Worm (Caenorhabditis elegans) whole organism, midembryonic: ENCODE measurements around the gene F23H12.3.

ENCODE experiments used
- T22C8.4 ChIP-seq: fragments of 200-800 bp; sonication (Bioruptor generic); IDR thresholded peaks from 2 replicates; pipeline ENCODE4 v1.3.6; 2022; ENCODE audit warnings: missing genetic modification characterization, missing compliant biosample characterization
- cog-1 ChIP-seq: sonication (generic microtip); optimal IDR thresholded peaks from 2 replicates; lab custom pipeline; 2016; ENCODE audit warnings: missing genetic modification characterization, missing compliant biosample characterization
- flt-1 ChIP-seq: fragments of 200-800 bp; sonication (Bioruptor generic); IDR thresholded peaks from 2 replicates; pipeline ENCODE4 v1.3.6; 2022; ENCODE audit warnings: missing genetic modification characterization, missing compliant biosample characterization
- klf-2 ChIP-seq: fragments of 200-800 bp; sonication (Bioruptor generic); conservative IDR thresholded peaks from 2 replicates; pipeline ENCODE4 v1.3.6; 2022; ENCODE audit warnings: missing genetic modification reagents, missing genetic modification characterization, missing compliant biosample characterization
- med-1 ChIP-seq: sonication (generic microtip); optimal IDR thresholded peaks from 2 replicates; lab custom pipeline; 2017; ENCODE audit warnings: missing genetic modification characterization, mild to moderate bottlenecking, missing compliant biosample characterization, antibody characterized with exemption, missing genetic modification reagents; ENCODE audit not compliant: insufficient read depth
- ref-1 ChIP-seq: fragments of 200-800 bp; sonication (Bioruptor generic); conservative IDR thresholded peaks from 2 replicates; pipeline ENCODE4 v1.3.6; 2022; ENCODE audit warnings: missing genetic modification reagents, missing genetic modification characterization, missing compliant biosample characterization
- tab-1 ChIP-seq: fragments of 200-800 bp; sonication (Bioruptor generic); IDR thresholded peaks from 2 replicates; pipeline ENCODE4 v1.3.6; 2022; ENCODE audit warnings: missing genetic modification characterization, missing compliant biosample characterization
- ztf-23 ChIP-seq: fragments of 200-800 bp; sonication (Bioruptor generic); IDR thresholded peaks from 2 replicates; pipeline ENCODE4 v1.3.6; 2022; ENCODE audit warnings: missing genetic modification reagents, missing genetic modification characterization, missing compliant biosample characterization
- ztf-29 ChIP-seq: fragments of 200-800 bp; sonication (Bioruptor generic); IDR thresholded peaks from 2 replicates; pipeline ENCODE4 v1.3.6; 2022; ENCODE audit warnings: missing genetic modification reagents, missing genetic modification characterization, missing compliant biosample characterization

Gene F23H12.3

DNA sequence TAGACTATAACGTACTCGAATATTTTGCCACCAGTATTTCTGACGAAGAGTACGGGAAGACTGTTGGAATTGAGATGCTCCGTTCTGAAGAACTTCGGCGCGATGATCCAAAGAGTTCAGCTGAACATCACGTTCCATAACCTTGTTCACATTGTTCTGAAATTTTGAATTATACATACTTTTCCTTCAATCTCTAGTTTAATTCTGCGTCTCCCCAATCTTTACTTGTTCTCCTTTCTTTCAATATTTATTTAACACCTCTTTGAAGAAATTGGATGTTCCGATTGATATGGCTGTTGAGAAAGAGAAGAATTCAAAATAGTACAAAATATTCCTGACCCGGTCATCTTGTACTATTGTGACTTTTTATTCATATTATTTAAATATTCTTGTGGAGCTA lies at the start of gene F23H12.3:
TSS of gene F23H12.3 (plus strand) at position 301 of the 400 bp plus-strand sequence.
- TF ChIP-seq ref-1, result no peak
- TF ChIP-seq klf-2 (GFP tag; lab: Robert Waterston, UW), result no peak
- no peak for TF ChIP-seq tab-1 (GFP tag; lab: Robert Waterston, UW)
- TF ChIP-seq T22C8.4 (GFP tag; lab: Robert Waterston, UW), result no peak
- no peak for TF ChIP-seq ztf-23 (GFP tag; lab: Robert Waterston, UW)
- no peak for TF ChIP-seq flt-1 (GFP tag; lab: Robert Waterston, UW)
- TF ChIP-seq cog-1 (tag; lab: Kevin White, UChicago), result no peak

DNA sequence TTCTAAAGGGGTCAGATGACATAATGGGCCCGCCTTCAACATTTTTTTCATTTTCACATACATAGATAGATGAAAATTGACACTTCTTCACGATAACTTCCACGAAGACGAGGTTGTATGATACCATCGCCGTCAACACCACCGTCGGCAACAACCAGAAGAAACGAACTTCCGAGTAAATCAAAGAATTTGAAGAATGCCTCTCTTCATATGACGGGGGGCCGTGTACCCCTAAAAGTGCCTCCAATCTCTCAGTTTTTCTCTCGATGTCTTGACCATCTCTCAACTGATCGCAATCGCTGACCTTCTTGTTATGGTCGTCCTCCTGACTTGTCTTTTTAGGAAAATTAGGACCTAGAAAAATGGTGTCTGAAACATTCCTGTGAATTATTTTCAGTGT lies 49.4 kb upstream of the F23H12.3 start:
- TF ChIP-seq tab-1 (GFP tag; lab: Robert Waterston, UW) (no peak), klf-2 (GFP tag; lab: Robert Waterston, UW) (no peak), ztf-29 (GFP tag; lab: Robert Waterston, UW) (no peak), T22C8.4 (GFP tag; lab: Robert Waterston, UW) (no peak), ztf-23 (GFP tag; lab: Robert Waterston, UW) (no peak), flt-1 (GFP tag; lab: Robert Waterston, UW) (no peak), cog-1 (tag; lab: Kevin White, UChicago) (no peak), ref-1 (no peak), med-1 (no peak)

DNA sequence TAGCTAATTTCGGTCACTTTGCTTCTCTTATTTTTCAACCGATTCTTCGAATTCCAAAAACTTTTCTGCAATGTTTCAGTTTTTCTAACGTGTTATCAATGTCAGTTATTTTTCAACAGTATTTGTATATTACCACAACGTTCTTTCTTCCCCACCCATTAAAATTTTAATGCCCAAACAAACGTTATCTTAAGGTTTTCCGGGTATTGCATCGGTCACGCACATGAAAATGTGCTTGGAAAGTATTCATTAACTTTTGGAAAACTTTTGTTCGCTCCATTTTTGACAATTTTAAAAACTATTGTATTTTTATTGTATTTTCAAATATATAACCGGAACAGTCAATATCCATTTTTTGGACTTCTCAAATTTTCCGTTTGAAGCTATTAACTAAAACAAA lies 48.8 kb upstream of the F23H12.3 start:
- TF ChIP-seq med-1, result no peak
- TF ChIP-seq flt-1 (GFP tag; lab: Robert Waterston, UW), result no peak

DNA sequence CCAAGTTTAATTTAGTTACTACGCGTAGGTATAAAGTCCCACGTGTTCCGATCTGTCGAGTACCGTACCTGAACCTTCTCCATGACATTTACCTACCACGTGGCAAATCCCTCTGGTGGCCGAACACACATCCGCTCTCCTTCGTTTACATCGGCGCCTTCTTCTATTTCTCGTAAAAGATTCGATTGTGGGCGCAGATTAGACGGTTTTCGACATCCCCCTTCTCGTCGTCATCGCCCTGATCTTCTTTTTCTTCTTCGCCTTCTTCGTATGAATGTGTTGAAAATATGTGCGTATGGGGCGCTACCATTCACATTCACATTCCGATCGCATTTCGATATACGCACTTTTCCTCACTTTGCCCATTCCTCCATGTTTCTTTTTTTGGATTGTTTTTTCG lies 48.2 kb upstream of the F23H12.3 start:
- TF ChIP-seq ref-1 (no peak), med-1 (no peak), T22C8.4 (GFP tag; lab: Robert Waterston, UW) (no peak), ztf-29 (GFP tag; lab: Robert Waterston, UW) (no peak), klf-2 (GFP tag; lab: Robert Waterston, UW) (no peak), tab-1 (GFP tag; lab: Robert Waterston, UW) (no peak), ztf-23 (GFP tag; lab: Robert Waterston, UW) (no peak), flt-1 (GFP tag; lab: Robert Waterston, UW) (no peak), cog-1 (tag; lab: Kevin White, UChicago) (no peak)

DNA sequence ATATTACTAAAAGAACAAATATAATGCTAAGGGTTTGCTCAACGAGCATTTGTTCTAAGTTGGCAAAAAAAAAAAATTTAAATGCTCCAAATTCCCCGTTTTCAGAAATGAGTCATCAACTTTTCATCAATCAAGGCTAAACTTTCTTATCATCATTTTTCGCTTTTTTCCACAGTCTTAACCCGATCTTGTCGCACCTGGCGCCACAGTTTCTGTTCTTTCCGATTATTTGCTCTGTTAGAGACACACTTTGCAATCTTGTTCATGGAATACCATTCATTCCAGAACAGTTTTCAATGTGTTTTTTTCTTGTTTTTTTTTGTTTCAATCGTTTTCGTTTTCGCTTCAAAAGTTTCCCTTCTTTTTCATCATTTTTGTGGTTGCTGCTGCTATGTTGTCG lies 46.8 kb upstream of the F23H12.3 start:
- no peak for TF ChIP-seq klf-2 (GFP tag; lab: Robert Waterston, UW)
- no peak for TF ChIP-seq ztf-23 (GFP tag; lab: Robert Waterston, UW)

DNA sequence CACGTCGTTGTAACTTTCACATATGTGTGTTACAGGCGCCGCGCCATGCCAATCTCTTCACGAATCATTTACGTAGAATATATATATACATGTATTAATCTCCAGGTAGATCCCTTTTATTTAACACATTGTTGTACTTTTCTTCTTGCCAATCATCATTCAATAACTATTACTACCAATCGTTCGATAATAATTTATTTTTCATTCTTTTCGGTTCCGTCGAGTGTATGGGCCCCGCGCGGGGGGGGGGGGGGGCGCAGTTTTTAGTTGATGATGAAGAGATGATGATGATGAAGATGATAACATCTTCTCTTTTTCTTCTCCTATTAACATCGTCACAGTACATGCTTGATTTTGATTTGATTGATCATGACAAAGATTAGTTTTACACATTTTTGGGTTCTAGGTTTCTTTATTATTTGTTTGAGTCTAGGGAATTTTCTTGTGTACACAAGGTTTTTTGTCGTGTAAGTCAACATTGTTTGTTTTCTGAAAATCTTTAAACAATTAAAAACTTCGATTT lies 45.6 kb upstream of the F23H12.3 start:
- no peak for TF ChIP-seq ztf-23 (GFP tag; lab: Robert Waterston, UW)
- TF ChIP-seq cog-1 (tag; lab: Kevin White, UChicago), result no peak
- TF ChIP-seq med-1, result no peak
- no peak for TF ChIP-seq tab-1 (GFP tag; lab: Robert Waterston, UW)
- no peak for TF ChIP-seq T22C8.4 (GFP tag; lab: Robert Waterston, UW)
- no peak for TF ChIP-seq klf-2 (GFP tag; lab: Robert Waterston, UW)

DNA sequence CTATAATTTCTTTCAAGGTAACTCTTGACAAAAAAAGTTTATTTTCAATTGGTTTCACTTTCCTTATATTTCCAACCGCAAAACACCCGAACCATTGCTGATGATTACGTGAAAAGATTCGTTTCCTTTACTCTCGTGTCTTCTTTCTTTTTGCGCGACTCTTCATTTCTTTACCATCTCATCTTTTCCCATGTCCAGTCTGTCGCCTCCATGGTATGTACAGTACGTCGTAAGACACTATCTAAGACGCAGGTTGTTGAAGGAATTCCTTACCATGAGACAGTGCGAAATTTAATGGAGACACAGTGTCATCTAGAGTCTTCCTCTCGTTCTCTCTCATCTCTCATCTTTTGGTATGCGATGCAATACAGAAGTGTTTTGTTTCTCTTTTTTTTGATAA lies 44.8 kb upstream of the F23H12.3 start:
- no peak for TF ChIP-seq klf-2 (GFP tag; lab: Robert Waterston, UW)

DNA sequence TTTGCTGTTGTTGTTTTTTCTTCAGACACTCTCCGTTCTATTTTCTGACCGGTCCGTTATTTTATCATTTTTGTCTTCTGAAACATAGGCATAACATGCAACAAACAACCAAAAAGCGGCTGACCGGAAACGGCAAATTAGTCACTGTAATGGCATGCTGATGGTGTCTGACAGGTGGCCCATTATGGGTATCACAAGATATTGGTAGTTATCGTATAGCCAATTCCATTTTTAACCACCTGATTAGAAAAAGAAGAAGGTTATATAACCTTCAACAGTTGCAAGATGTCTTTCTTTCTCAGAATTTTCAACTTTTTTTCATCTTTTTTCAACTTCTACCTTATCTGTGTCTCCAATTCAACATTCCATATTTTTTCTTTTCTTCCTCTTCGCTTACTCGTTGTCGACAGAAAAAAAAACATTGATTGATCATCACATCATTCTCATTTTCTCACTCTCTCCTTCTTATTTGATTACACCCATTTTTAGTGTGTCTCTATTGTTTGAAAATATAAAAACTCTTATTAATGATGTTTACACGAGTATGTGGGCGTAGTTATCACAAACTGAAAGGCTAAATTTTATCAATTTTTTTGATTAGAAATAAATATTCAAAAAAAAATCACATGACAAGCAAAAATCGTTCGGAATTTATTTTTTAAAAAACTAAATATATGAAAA lies 44.0 kb upstream of the F23H12.3 start:
- no peak for TF ChIP-seq med-1
- no peak for TF ChIP-seq klf-2 (GFP tag; lab: Robert Waterston, UW)

DNA sequence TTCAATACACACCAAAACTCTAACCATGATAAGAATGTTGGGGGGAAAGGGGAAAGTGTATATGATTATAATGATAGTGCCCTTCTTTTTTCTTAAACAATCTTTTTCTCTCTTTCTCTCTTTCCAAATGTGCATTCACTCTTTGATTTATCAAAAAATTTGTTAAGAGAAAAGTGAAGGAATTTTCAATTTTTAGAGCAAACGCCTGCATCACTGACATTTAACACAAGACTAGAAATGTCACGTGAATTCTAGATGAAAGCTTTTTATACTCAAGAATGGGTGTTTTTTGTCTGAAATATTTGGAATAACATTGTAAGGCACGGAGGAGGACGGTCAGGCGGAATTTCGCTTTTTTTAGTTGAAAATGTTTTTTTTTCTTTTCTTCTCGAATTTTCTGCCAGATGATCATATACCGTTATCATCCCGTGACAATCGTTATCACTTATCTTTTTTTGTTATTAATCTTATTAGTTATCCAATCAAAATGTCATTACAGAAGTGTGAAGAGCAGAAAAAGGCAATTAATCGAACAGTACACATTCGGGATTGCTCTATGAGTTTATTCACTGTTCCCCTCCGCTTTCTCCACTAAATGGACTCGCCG lies 42.9 kb upstream of the F23H12.3 start, which contains the start of the genes frm-7 and F55C5.17:
TSS of gene frm-7 (plus strand) at position 500 of the 607 bp plus-strand sequence.
TSS of gene F55C5.17 (plus strand) at position 557 of the 607 bp plus-strand sequence.
- TF ChIP-seq cog-1 (tag; lab: Kevin White, UChicago) (no peak), T22C8.4 (GFP tag; lab: Robert Waterston, UW) (no peak), ref-1 (no peak), med-1 (no peak), ztf-29 (GFP tag; lab: Robert Waterston, UW) (no peak), flt-1 (GFP tag; lab: Robert Waterston, UW) (no peak), ztf-23 (GFP tag; lab: Robert Waterston, UW) (no peak), klf-2 (GFP tag; lab: Robert Waterston, UW) (no peak), tab-1 (GFP tag; lab: Robert Waterston, UW) (no peak)

DNA sequence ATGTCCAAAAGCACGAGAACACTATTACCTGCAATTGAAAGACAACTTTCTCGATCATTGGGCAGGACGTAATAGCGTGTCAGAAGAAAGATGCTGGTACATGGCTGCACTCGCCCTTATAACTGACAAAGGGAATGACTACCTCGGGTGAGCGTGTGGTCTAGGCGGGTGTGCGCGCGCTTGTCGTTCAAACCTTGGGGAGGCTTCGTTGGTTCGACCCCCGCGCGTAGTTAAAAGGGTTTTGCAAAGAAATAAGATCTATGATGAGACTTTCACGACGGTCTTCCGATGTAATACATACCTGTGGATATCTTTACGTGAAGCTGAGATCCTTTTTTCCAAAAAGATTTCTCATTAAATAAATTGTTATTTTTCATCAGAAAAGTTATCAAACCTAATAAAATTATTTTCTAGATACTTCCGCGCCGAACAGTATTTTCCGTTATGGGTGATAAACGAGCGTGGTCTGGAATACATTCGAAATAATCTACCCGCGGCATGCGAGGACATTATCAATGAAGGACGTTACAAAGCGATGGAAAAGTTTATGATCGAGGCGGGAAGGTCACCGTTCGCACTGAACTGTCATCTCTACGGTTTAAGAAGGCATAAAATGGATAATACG lies 41.4 kb upstream of the F23H12.3 start:
- TF ChIP-seq klf-2 (GFP tag; lab: Robert Waterston, UW) (peak; percentile 100), ref-1 (peak; percentile 100), ztf-23 (GFP tag; lab: Robert Waterston, UW) (peak; percentile 99), ztf-29 (GFP tag; lab: Robert Waterston, UW) (peak; percentile 100), med-1 (peak; percentile 94), tab-1 (GFP tag; lab: Robert Waterston, UW) (peak; percentile 100), cog-1 (tag; lab: Kevin White, UChicago) (peak; percentile 100), flt-1 (GFP tag; lab: Robert Waterston, UW) (peak; percentile 100), T22C8.4 (GFP tag; lab: Robert Waterston, UW) (peak; percentile 100)
